Worm (Caenorhabditis elegans) whole organism, late embryonic: ENCODE measurements around the gene T05B4.8.

Source experiments
- C08G9.2 ChIP-seq: sonication (generic microtip); optimal IDR thresholded peaks from 2 replicates; lab custom pipeline; 2016; ENCODE audit warnings: mild to moderate bottlenecking, missing genetic modification characterization, moderate library complexity, missing compliant biosample characterization
- F13H6.1 ChIP-seq: sonication (generic microtip); optimal IDR thresholded peaks from 2 replicates; lab custom pipeline; 2016; ENCODE audit warnings: missing genetic modification characterization, missing compliant biosample characterization
- K09A11.1 ChIP-seq: sonication (generic microtip); optimal IDR thresholded peaks from 2 replicates; lab custom pipeline; 2017; ENCODE audit warnings: antibody characterized with exemption, mild to moderate bottlenecking, missing genetic modification characterization, missing compliant biosample characterization; ENCODE audit not compliant: insufficient read depth
- T23F11.4 ChIP-seq: fragments of 200-800 bp; sonication (Bioruptor generic); optimal IDR thresholded peaks from 2 replicates; lab custom pipeline; 2018; ENCODE audit warnings: mild to moderate bottlenecking, missing genetic modification characterization, missing compliant biosample characterization
- ahr-1 ChIP-seq: sonication (generic microtip); optimal IDR thresholded peaks from 2 replicates; lab custom pipeline; 2016; ENCODE audit warnings: missing genetic modification characterization, missing compliant biosample characterization
- ceh-18 ChIP-seq: sonication (generic microtip); optimal IDR thresholded peaks from 2 replicates; lab custom pipeline; 2016; ENCODE audit warnings: missing genetic modification characterization, missing compliant biosample characterization
- ceh-22 ChIP-seq: sonication (generic microtip); optimal IDR thresholded peaks from 2 replicates; lab custom pipeline; 2017; ENCODE audit warnings: missing biosample characterization, missing genetic modification characterization
- ceh-24 ChIP-seq: sonication (generic microtip); optimal IDR thresholded peaks from 2 replicates; lab custom pipeline; 2016; ENCODE audit warnings: mild to moderate bottlenecking, missing genetic modification characterization, missing compliant biosample characterization
- ceh-30 ChIP-seq: fragments of 150-350 bp; optimal IDR thresholded peaks from 2 replicates; lab custom pipeline; 2014; ENCODE audit warnings: missing biosample characterization, missing genetic modification characterization
- ceh-34 ChIP-seq: sonication (generic microtip); optimal IDR thresholded peaks from 2 replicates; lab custom pipeline; 2016; ENCODE audit warnings: mild to moderate bottlenecking, missing genetic modification characterization, missing compliant biosample characterization
- ceh-45 ChIP-seq: fragments of 200-800 bp; sonication (Bioruptor generic); IDR thresholded peaks from 2 replicates; pipeline ENCODE4 v1.3.6; 2022; ENCODE audit warnings: missing genetic modification reagents, missing genetic modification characterization, missing compliant biosample characterization
- ceh-48 ChIP-seq: sonication (generic microtip); optimal IDR thresholded peaks from 2 replicates; lab custom pipeline; 2016; ENCODE audit warnings: missing genetic modification characterization, inconsistent platforms, missing compliant biosample characterization
- ceh-6 ChIP-seq: fragments of 200-800 bp; sonication (Bioruptor generic); optimal IDR thresholded peaks from 2 replicates; lab custom pipeline; 2018; ENCODE audit warnings: mild to moderate bottlenecking, missing genetic modification characterization, missing compliant biosample characterization
- ceh-9 ChIP-seq: sonication (generic microtip); optimal IDR thresholded peaks from 2 replicates; lab custom pipeline; 2016; ENCODE audit warnings: mild to moderate bottlenecking, missing genetic modification characterization, inconsistent platforms, missing compliant biosample characterization
- che-1 ChIP-seq: sonication (generic microtip); optimal IDR thresholded peaks from 2 replicates; lab custom pipeline; 2016; ENCODE audit warnings: mild to moderate bottlenecking, missing genetic modification characterization, missing compliant biosample characterization
- dmd-4 ChIP-seq: sonication (generic microtip); optimal IDR thresholded peaks from 2 replicates; lab custom pipeline; 2016; ENCODE audit warnings: borderline replicate concordance, missing genetic modification characterization, missing compliant biosample characterization
- dve-1 ChIP-seq: sonication (generic microtip); optimal IDR thresholded peaks from 2 replicates; lab custom pipeline; 2017; ENCODE audit warnings: antibody characterized with exemption, mild to moderate bottlenecking, missing genetic modification characterization, missing compliant biosample characterization
- elt-2 ChIP-seq: sonication (generic microtip); optimal IDR thresholded peaks from 2 replicates; lab custom pipeline; 2016; ENCODE audit warnings: missing genetic modification reagents, missing genetic modification characterization, missing compliant biosample characterization
- elt-4 ChIP-seq: sonication (generic microtip); optimal IDR thresholded peaks from 2 replicates; lab custom pipeline; 2016; ENCODE audit warnings: missing genetic modification characterization, missing compliant biosample characterization
- ets-4 ChIP-seq: sonication (generic microtip); optimal IDR thresholded peaks from 2 replicates; lab custom pipeline; 2016; ENCODE audit warnings: missing genetic modification characterization, missing compliant biosample characterization
- eyg-1 ChIP-seq: sonication (generic microtip); optimal IDR thresholded peaks from 2 replicates; lab custom pipeline; 2016; ENCODE audit warnings: missing genotype, missing genetic modification characterization, missing compliant biosample characterization
- fkh-10 ChIP-seq: fragments of 150-350 bp; optimal IDR thresholded peaks from 2 replicates; lab custom pipeline; 2014; ENCODE audit warnings: missing biosample characterization, missing genetic modification reagents, missing genetic modification characterization
- gmeb-2 ChIP-seq: sonication (generic microtip); optimal IDR thresholded peaks from 2 replicates; lab custom pipeline; 2016; ENCODE audit warnings: missing genetic modification characterization, inconsistent platforms, missing compliant biosample characterization
- hlh-13 ChIP-seq: fragments of 200-800 bp; sonication (Bioruptor generic); optimal IDR thresholded peaks from 2 replicates; lab custom pipeline; 2018; ENCODE audit warnings: mild to moderate bottlenecking, missing genetic modification characterization, missing compliant biosample characterization
- hlh-15 ChIP-seq: sonication (generic microtip); optimal IDR thresholded peaks from 2 replicates; lab custom pipeline; 2016; ENCODE audit warnings: missing genetic modification characterization, missing compliant biosample characterization
- hlh-6 ChIP-seq: sonication (generic microtip); optimal IDR thresholded peaks from 2 replicates; lab custom pipeline; 2016; ENCODE audit warnings: missing genotype, missing genetic modification characterization, missing compliant biosample characterization
- hlh-8 ChIP-seq: sonication (generic microtip); optimal IDR thresholded peaks from 2 replicates; lab custom pipeline; 2016; ENCODE audit warnings: missing genotype, missing genetic modification characterization, missing compliant biosample characterization
- lim-6 ChIP-seq: sonication (generic microtip); optimal IDR thresholded peaks from 2 replicates; lab custom pipeline; 2016; ENCODE audit warnings: missing genetic modification characterization, missing compliant biosample characterization
- lin-11 ChIP-seq: fragments of 200-800 bp; sonication (Bioruptor generic); optimal IDR thresholded peaks from 2 replicates; lab custom pipeline; 2018; ENCODE audit warnings: mild to moderate bottlenecking, missing genetic modification characterization, missing compliant biosample characterization
- nfya-1 ChIP-seq: sonication (generic microtip); optimal IDR thresholded peaks from 2 replicates; lab custom pipeline; 2017; ENCODE audit warnings: missing genetic modification characterization, mild to moderate bottlenecking, missing compliant biosample characterization, antibody characterized with exemption, moderate library complexity
- nhr-11 ChIP-seq: fragments of 150-350 bp; optimal IDR thresholded peaks from 2 replicates; lab custom pipeline; 2014; ENCODE audit warnings: missing biosample characterization, missing genetic modification characterization
- npax-4 ChIP-seq: sonication (generic microtip); optimal IDR thresholded peaks from 2 replicates; lab custom pipeline; 2016; ENCODE audit warnings: missing genetic modification characterization, missing compliant biosample characterization
- pag-3 ChIP-seq: sonication (generic microtip); optimal IDR thresholded peaks from 2 replicates; lab custom pipeline; 2016; ENCODE audit warnings: missing compliant biosample characterization, missing genetic modification characterization, borderline replicate concordance
- pat-9 ChIP-seq: fragments of 200-800 bp; sonication (Bioruptor generic); optimal IDR thresholded peaks from 2 replicates; lab custom pipeline; 2018; ENCODE audit warnings: mild to moderate bottlenecking, missing genetic modification characterization, moderate library complexity, missing compliant biosample characterization
- pax-1 ChIP-seq: fragments of 150-350 bp; optimal IDR thresholded peaks from 2 replicates; lab custom pipeline; 2014; ENCODE audit warnings: missing biosample characterization, missing genetic modification characterization
- pha-2 ChIP-seq: sonication (generic microtip); optimal IDR thresholded peaks from 2 replicates; lab custom pipeline; 2017; ENCODE audit warnings: mild to moderate bottlenecking, missing genetic modification characterization, missing compliant biosample characterization
- pqm-1 ChIP-seq: sonication (generic microtip); optimal IDR thresholded peaks from 2 replicates; lab custom pipeline; 2016; ENCODE audit warnings: missing genetic modification characterization, missing compliant biosample characterization
- ref-2 ChIP-seq: sonication (generic microtip); optimal IDR thresholded peaks from 2 replicates; lab custom pipeline; 2016; ENCODE audit warnings: missing genetic modification characterization, missing compliant biosample characterization
- rnt-1 ChIP-seq: sonication (generic microtip); optimal IDR thresholded peaks from 2 replicates; lab custom pipeline; 2016; ENCODE audit warnings: missing genetic modification characterization, missing compliant biosample characterization
- sox-2 ChIP-seq: fragments of 200-800 bp; sonication (Bioruptor generic); IDR thresholded peaks from 2 replicates; pipeline ENCODE4 v1.3.6; 2022; ENCODE audit warnings: missing genetic modification reagents, missing genetic modification characterization, missing compliant biosample characterization
- sox-4 ChIP-seq: sonication (generic microtip); optimal IDR thresholded peaks from 2 replicates; lab custom pipeline; 2017; ENCODE audit warnings: mild to moderate bottlenecking, missing genetic modification characterization, inconsistent platforms, missing compliant biosample characterization
- syd-9 ChIP-seq: sonication (generic microtip); optimal IDR thresholded peaks from 2 replicates; lab custom pipeline; 2016; ENCODE audit warnings: mild to moderate bottlenecking, missing genetic modification characterization, moderate library complexity, missing compliant biosample characterization
- tbx-2 ChIP-seq: sonication (generic microtip); optimal IDR thresholded peaks from 2 replicates; lab custom pipeline; 2016; ENCODE audit warnings: missing genetic modification characterization, missing compliant biosample characterization
- tbx-7 ChIP-seq: sonication (generic microtip); optimal IDR thresholded peaks from 2 replicates; lab custom pipeline; 2016; ENCODE audit warnings: missing genotype, missing genetic modification characterization, missing compliant biosample characterization
- ttx-3 ChIP-seq: sonication (generic microtip); optimal IDR thresholded peaks from 2 replicates; lab custom pipeline; 2016; ENCODE audit warnings: missing genetic modification reagents, missing genetic modification characterization, missing compliant biosample characterization
- unc-42 ChIP-seq: sonication (generic microtip); optimal IDR thresholded peaks from 2 replicates; lab custom pipeline; 2016; ENCODE audit warnings: missing genotype, missing genetic modification characterization, missing compliant biosample characterization
- unc-55 ChIP-seq: sonication (generic microtip); optimal IDR thresholded peaks from 2 replicates; lab custom pipeline; 2017; ENCODE audit warnings: missing biosample characterization, missing genetic modification reagents, missing genetic modification characterization
- unc-86 ChIP-seq: sonication (generic microtip); optimal IDR thresholded peaks from 2 replicates; lab custom pipeline; 2016; ENCODE audit warnings: missing genetic modification characterization, missing compliant biosample characterization
- zip-5 ChIP-seq: sonication (generic microtip); optimal IDR thresholded peaks from 2 replicates; lab custom pipeline; 2016; ENCODE audit warnings: missing genetic modification characterization, missing compliant biosample characterization

T05B4.8 gene

DNA sequence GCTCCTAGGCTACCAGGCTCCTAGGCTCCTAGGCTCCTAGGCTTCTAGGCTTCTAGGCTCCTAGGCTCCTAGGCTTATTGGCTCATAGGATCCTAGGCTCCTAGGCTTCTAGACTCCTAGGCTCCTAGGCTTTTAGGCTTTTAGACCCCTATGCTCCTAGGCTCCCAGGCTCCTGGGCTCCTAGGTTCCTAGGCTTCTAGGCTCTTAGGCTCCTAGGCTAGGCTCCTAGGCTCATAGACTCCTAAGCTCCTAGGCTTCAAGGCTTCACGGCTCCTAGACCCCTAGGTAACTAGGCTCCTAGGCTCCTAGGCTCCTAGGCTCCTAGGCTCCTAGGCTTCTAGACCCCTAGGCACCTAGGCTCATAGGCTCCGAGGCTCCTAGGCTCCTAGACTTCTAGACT lies 35.4 kb upstream of the T05B4.8 start:
- TF ChIP-seq che-1 (tag; lab: Kevin White, UChicago) (no peak), pag-3 (tag; lab: Kevin White, UChicago) (peak; percentile 0), hlh-8 (tag; lab: Kevin White, UChicago) (no peak), elt-4 (tag; lab: Kevin White, UChicago) (peak; percentile 66), tbx-7 (tag; lab: Kevin White, UChicago) (no peak)

DNA sequence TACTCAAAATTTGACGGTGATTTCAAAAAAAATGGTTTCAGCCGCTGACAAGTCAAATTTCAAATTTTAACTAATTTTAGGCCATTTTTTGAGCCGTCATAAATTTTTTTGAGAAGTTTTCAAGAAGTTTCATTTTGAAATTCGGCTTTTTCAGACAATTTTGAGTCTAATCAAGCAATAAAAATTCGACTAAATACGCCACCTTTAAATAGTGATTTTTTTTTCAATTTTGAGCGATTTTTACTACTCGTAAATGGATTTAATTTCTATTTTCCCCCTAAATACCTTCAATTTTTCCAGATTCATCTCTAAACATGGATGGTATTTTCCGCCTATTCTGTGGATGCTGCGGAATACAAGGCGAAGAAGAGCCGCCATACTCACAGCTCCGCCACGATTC lies 28.2 kb upstream of the T05B4.8 start, which contains the start of gene Y45G5AL.1:
TSS of gene Y45G5AL.1 (plus strand) at position 301 of the 400 bp plus-strand sequence.
- TF ChIP-seq nfya-1 (no peak), ceh-30 (tag; lab: Kevin White, UChicago) (no peak), pha-2 (tag; lab: Kevin White, UChicago) (no peak), ceh-45 (GFP tag; lab: Robert Waterston, UW) (no peak), elt-2 (no peak), npax-4 (tag; lab: Kevin White, UChicago) (no peak), sox-4 (tag; lab: Kevin White, UChicago) (no peak), zip-5 (tag; lab: Kevin White, UChicago) (no peak), ceh-6 (GFP tag; lab: Kevin White, UChicago) (no peak), F13H6.1 (no peak), elt-4 (tag; lab: Kevin White, UChicago) (no peak), dmd-4 (tag; lab: Kevin White, UChicago) (no peak), unc-42 (tag; lab: Kevin White, UChicago) (no peak), nhr-11 (tag; lab: Kevin White, UChicago) (no peak)

DNA sequence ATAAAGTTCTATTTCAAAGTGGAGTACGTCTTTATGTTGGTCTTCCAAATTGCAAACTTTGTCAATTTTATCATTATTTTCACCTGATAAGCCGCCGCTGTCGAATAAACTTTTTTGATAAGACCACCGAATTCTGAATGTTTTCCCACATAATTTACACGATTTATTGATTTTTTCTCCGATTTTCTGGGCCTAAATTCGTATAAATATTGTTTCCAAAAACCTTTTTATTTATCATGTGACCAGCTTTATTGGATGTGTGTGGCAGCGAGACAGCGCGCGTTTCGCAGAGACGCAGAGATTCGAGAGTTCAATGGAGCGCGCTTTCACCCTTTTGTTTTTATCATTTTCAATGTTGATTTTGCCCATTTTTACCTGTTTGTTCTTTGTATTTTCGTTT lies 27.1 kb upstream of the T05B4.8 start:
- no peak for TF ChIP-seq K09A11.1 (tag; lab: Kevin White, UChicago)
- TF ChIP-seq nfya-1 = peak; percentile 42
- TF ChIP-seq pqm-1 (tag; lab: Kevin White, UChicago) = no peak
- no peak for TF ChIP-seq ceh-9 (tag; lab: Kevin White, UChicago)
- no peak for TF ChIP-seq dmd-4 (tag; lab: Kevin White, UChicago)
- peak; percentile 67 for TF ChIP-seq elt-2
- TF ChIP-seq ceh-18 (tag; lab: Kevin White, UChicago) = no peak
- TF ChIP-seq fkh-10 (GFP tag; lab: Kevin White, UChicago) = no peak
- TF ChIP-seq hlh-6 = no peak
- TF ChIP-seq nhr-11 (tag; lab: Kevin White, UChicago) = no peak
- TF ChIP-seq C08G9.2 (tag; lab: Kevin White, UChicago) = no peak
- TF ChIP-seq ceh-45 (GFP tag; lab: Robert Waterston, UW) = no peak
- TF ChIP-seq gmeb-2 (tag; lab: Kevin White, UChicago) = no peak
- no peak for TF ChIP-seq hlh-13 (GFP tag; lab: Kevin White, UChicago)
- TF ChIP-seq pat-9 (tag; lab: Kevin White, UChicago) = no peak
- no peak for TF ChIP-seq ceh-34
- TF ChIP-seq unc-42 (tag; lab: Kevin White, UChicago) = peak; percentile 69
- TF ChIP-seq dve-1 (tag; lab: Kevin White, UChicago) = no peak
- TF ChIP-seq lin-11 = no peak
- TF ChIP-seq lim-6 (tag; lab: Kevin White, UChicago) = no peak
- TF ChIP-seq sox-4 (tag; lab: Kevin White, UChicago) = no peak
- no peak for TF ChIP-seq ceh-22 (tag; lab: Kevin White, UChicago)
- TF ChIP-seq hlh-15 (tag; lab: Kevin White, UChicago) = no peak
- TF ChIP-seq ttx-3 (tag; lab: Kevin White, UChicago) = no peak
- no peak for TF ChIP-seq ahr-1 (tag; lab: Kevin White, UChicago)
- peak; percentile 33 for TF ChIP-seq ceh-48 (tag; lab: Kevin White, UChicago)
- TF ChIP-seq unc-86 (tag; lab: Kevin White, UChicago) = no peak
- TF ChIP-seq tbx-2 = no peak
- TF ChIP-seq ceh-24 (tag; lab: Kevin White, UChicago) = no peak
- no peak for TF ChIP-seq eyg-1
- TF ChIP-seq ref-2 (tag; lab: Kevin White, UChicago) = no peak
- peak; percentile 21 for TF ChIP-seq unc-55 (GFP tag; lab: Kevin White, UChicago)
- no peak for TF ChIP-seq rnt-1
- no peak for TF ChIP-seq ets-4 (tag; lab: Kevin White, UChicago)
- TF ChIP-seq syd-9 = no peak
- no peak for TF ChIP-seq sox-2 (GFP tag; lab: Robert Waterston, UW)
- TF ChIP-seq T23F11.4 (GFP tag; lab: Kevin White, UChicago) = no peak
- TF ChIP-seq pax-1 (tag; lab: Kevin White, UChicago) = peak; percentile 13
